Worm (Caenorhabditis elegans): Measurements from ENCODE around the gene B0478.3.

Gene B0478.3

DNA sequence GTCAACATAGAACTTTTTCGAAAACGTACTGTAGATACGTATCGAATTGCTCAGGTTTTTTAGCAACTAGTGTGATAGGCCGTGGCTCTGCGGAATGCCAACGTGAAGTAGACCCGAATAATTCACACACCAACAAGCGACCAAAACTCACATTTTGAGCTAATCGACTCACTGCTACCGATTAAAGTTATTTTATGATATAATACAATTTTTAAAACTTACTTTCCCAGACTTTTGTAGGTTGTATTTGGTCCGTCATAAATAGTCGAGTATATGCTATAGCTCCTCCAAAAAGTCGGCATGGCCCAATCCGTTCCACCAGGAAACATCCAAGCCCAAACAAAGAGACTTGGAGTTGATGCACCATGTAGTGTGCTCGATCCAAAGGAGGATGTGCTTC, 46.4 kb upstream of the B0478.3 start, which contains the start of gene C25A8.1:
TSS of gene C25A8.1 (plus strand) at position 301 of the 400 bp plus-strand sequence.
- TF ChIP-seq madf-6 (GFP tag; IDR thresholded peaks at IDR 0.05), result no peak
- TF ChIP-seq ztf-6 (GFP tag; IDR thresholded peaks at IDR 0.05), result no peak

DNA sequence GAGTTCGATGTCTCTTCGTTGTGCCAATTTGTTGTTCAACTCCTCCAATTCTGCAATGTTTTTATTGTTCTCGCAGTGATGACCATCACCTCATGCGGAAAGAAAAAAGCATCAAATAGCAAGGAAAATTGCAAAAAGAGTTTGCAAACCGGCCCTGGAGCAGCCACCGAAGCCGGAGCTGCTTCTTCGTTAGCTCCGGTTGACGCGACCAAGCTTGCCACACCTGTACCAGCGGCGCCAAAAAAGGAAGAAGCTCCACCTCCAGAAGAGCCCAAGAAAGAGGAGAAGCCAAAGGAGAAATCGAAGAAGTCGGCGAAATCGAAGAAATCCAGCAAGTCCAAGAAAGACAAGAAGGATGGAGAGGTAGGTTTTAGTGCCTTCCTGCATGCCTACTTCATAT, 45.8 kb upstream of the B0478.3 start:
- peak; percentile 23; the same call in 1 of the 2 replicates for TF ChIP-seq egrh-3 (GFP tag; IDR thresholded peaks at IDR 0.05)
- no peak for TF ChIP-seq efl-1 (GFP tag; optimal IDR thresholded peaks at IDR 0.05)
- TF ChIP-seq zfh-2 (GFP tag; conservative IDR thresholded peaks at IDR 0.05), result peak; percentile 73

DNA sequence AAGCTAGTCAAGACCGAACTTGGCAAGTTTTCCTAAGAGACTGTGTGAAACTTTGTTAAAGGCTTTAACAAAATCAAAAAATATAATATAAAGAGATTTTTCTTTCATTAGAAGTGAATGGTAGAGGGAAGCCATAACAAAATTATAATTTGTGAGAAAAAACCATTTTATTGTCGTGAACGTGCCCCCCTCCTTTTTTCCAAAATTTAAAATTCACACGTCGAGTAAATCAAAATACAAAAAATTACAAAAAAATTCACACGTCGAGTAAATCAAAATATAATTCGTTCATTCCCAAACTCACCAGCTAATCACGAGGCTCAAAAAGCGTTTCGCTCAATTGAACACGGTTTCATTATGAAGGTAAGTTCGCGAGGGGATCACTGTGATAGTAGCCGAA, 45.1 kb upstream of the B0478.3 start, which contains the start of gene C25A8.2:
TSS of gene C25A8.2 (plus strand) at position 301 of the 400 bp plus-strand sequence.
- TF ChIP-seq cebp-2 (GFP tag; IDR thresholded peaks at IDR 0.05) (no peak), ztf-25 (GFP tag; IDR thresholded peaks at IDR 0.05) (no peak), F22D6.2 (tag; optimal IDR thresholded peaks at IDR 0.05) (no peak), Y95B8A.8 (GFP tag; IDR thresholded peaks at IDR 0.05) (no peak), gei-17 (GFP tag; optimal IDR thresholded peaks at IDR 0.05) (no peak), pha-4 (tag; optimal IDR thresholded peaks at IDR 0.05) (no peak), die-1 (tag; optimal IDR thresholded peaks at IDR 0.05) (no peak), ztf-22 (GFP tag; optimal IDR thresholded peaks at IDR 0.05) (no peak), T07F8.4 (tag; optimal IDR thresholded peaks at IDR 0.05) (no peak), ztf-26 (tag; optimal IDR thresholded peaks at IDR 0.05) (no peak), lin-40 (tag; optimal IDR thresholded peaks at IDR 0.05) (no peak), ZK185.1 (tag; optimal IDR thresholded peaks at IDR 0.05; ENCODE audit: poor library complexity, severe bottlenecking) (no peak), pbrm-1 (GFP tag; IDR thresholded peaks at IDR 0.05) (no peak), hlh-12 (tag; optimal IDR thresholded peaks at IDR 0.05) (no peak), chd-7 (tag; optimal IDR thresholded peaks at IDR 0.05) (no peak), bed-2 (GFP tag; IDR thresholded peaks at IDR 0.05) (no peak)

DNA sequence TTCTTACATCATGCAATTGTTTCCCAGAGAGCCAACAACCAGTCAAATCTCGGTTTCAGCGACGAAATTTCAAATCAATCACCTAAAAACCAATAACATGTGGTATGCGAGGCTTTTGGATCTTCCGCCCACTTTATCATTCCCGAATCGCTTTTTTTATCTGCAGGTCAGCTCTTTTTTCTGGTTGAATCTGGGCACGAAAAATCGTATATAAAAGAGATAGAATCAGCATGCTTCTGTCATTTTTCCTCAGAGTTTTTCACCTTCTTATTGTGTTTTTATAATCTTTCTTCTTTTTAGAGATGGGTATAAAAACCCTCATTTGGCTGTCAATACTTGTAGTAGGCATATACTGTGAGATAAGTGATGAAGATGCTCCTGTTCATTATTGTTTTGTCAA, 38.9 kb upstream of the B0478.3 start, which contains the start of gene cht-3:
TSS of gene cht-3 (plus strand) at position 301 of the 400 bp plus-strand sequence.
- TF ChIP-seq D2030.7 (GFP tag; IDR thresholded peaks at IDR 0.05), result no peak
- no peak for TF ChIP-seq lin-40 (tag; optimal IDR thresholded peaks at IDR 0.05)
- TF ChIP-seq K11D2.4 (GFP tag; IDR thresholded peaks at IDR 0.05), result no peak
- no peak for TF ChIP-seq hlh-12 (tag; optimal IDR thresholded peaks at IDR 0.05)
- TF ChIP-seq F39B2.1 (GFP tag; IDR thresholded peaks at IDR 0.05), result no peak
- TF ChIP-seq chd-7 (tag; optimal IDR thresholded peaks at IDR 0.05), result no peak
- no peak for TF ChIP-seq B0261.1 (tag; optimal IDR thresholded peaks at IDR 0.05)
- no peak for TF ChIP-seq ceh-58 (GFP tag; IDR thresholded peaks at IDR 0.05)
- no peak for TF ChIP-seq fkh-3 (tag; optimal IDR thresholded peaks at IDR 0.05)
- no peak for TF ChIP-seq cebp-1 (GFP tag; IDR thresholded peaks at IDR 0.05)
- TF ChIP-seq cebp-1 (tag; optimal IDR thresholded peaks at IDR 0.05), result no peak
- TF ChIP-seq lag-1 (GFP tag; IDR thresholded peaks at IDR 0.05), result no peak
- no peak for TF ChIP-seq nhr-80 (tag; optimal IDR thresholded peaks at IDR 0.05)
- TF ChIP-seq pha-4 (tag; optimal IDR thresholded peaks at IDR 0.05), result no peak
- TF ChIP-seq T07F8.4 (tag; optimal IDR thresholded peaks at IDR 0.05), result no peak
- TF ChIP-seq egl-44 (GFP tag; IDR thresholded peaks at IDR 0.05), result no peak
- no peak for TF ChIP-seq B0019.2 (GFP tag; conservative IDR thresholded peaks at IDR 0.05)

DNA sequence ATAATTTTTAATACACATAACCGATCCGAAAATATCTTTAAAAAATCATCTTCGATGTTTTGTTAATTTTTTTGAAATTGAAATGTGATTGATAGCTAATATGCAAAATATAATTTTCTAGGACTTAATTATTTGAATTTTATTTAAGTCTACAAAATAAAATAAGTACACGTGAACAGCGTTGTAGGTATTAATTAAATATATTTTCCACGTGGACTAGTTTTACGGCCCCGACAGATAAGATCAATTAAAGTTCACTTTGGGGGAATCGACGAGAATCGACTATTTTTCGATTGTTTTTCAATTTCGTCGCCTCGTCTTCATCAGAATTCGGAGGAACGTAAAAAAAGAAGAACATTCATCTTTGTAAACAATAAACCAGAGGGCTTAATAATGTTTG, 34.8 kb upstream of the B0478.3 start, which contains the start of gene C25A8.5:
TSS of gene C25A8.5 (plus strand) at position 301 of the 400 bp plus-strand sequence.
- TF ChIP-seq F52B5.7 (tag; optimal IDR thresholded peaks at IDR 0.05), result no peak
- TF ChIP-seq mel-28 (tag; optimal IDR thresholded peaks at IDR 0.05; ENCODE audit: borderline replicate concordance), result no peak
- no peak for TF ChIP-seq snpc-1.3 (tag; optimal IDR thresholded peaks at IDR 0.05; ENCODE audit: insufficient read depth)
- no peak for TF ChIP-seq him-1 (tag; optimal IDR thresholded peaks at IDR 0.05)
- TF ChIP-seq F33H1.4 (GFP tag; IDR thresholded peaks at IDR 0.05), result no peak
- no peak for TF ChIP-seq Y95B8A.8 (GFP tag; IDR thresholded peaks at IDR 0.05)
- no peak for TF ChIP-seq hsf-1 (GFP tag; IDR thresholded peaks at IDR 0.05)
- no peak for TF ChIP-seq bed-2 (GFP tag; IDR thresholded peaks at IDR 0.05)
- TF ChIP-seq atf-7 (tag; optimal IDR thresholded peaks at IDR 0.05), result no peak
- TF ChIP-seq let-607 (tag; optimal IDR thresholded peaks at IDR 0.05), result no peak
- no peak for TF ChIP-seq nfyb-1 (GFP tag; IDR thresholded peaks at IDR 0.05)
- TF ChIP-seq Y79H2A.3 (GFP tag; conservative IDR thresholded peaks at IDR 0.05), result no peak
- TF ChIP-seq hmg-20 (GFP tag; IDR thresholded peaks at IDR 0.05), result no peak
